Fruit fly (Drosophila melanogaster) whole organism: ENCODE results near the gene GckIII.

Source experiments
- CG8478 ChIP-seq: fragments of >200 bp; optimal IDR thresholded peaks from 2 replicates; lab custom pipeline; 2018; ENCODE audit warnings: inconsistent platforms
- pan ChIP-seq: fragments of >200 bp; optimal IDR thresholded peaks from 2 replicates; lab custom pipeline; 2017
- psq ChIP-seq: fragments of >200 bp; optimal IDR thresholded peaks from 2 replicates; lab custom pipeline; 2017
- usp ChIP-seq: fragments of >200 bp; optimal IDR thresholded peaks from 2 replicates; lab custom pipeline; 2017; ENCODE audit warnings: missing biosample characterization, missing genetic modification characterization, mixed read lengths

- TF ChIP-seq usp (GFP tag; lab: Kevin White, UChicago) (no peak), pan (no peak), psq (lab: Kevin White, UChicago) (no peak), CG8478 (lab: Kevin White, UChicago) (no peak)
Observed at dm6 chr3R:17059100-17059810, 26.1 kb upstream of the GckIII start.
